Fruit fly (Drosophila melanogaster) whole organism, prepupa: ENCODE measurements around the gene ghi.

Source experiments
- Blimp-1 ChIP-seq: fragments of 200-800 bp; sonication (Bioruptor generic); optimal IDR thresholded peaks from 3 replicates; lab custom pipeline; 2017; ENCODE audit warnings: missing biosample characterization, missing genetic modification characterization, mild to moderate bottlenecking, moderate library complexity, missing genetic modification reagents
- CG10669 ChIP-seq: fragments of 200-800 bp; sonication (Bioruptor generic); optimal IDR thresholded peaks from 3 replicates; lab custom pipeline; 2018; ENCODE audit warnings: missing biosample characterization, mild to moderate bottlenecking, missing genetic modification characterization, moderate library complexity
- CG11294 ChIP-seq: fragments of 200-800 bp; sonication (Bioruptor generic); IDR thresholded peaks from 2 replicates; pipeline ENCODE4 v1.3.6; 2022; ENCODE audit warnings: missing biosample characterization, missing genetic modification characterization
- CG15336 ChIP-seq: fragments of 200-800 bp; sonication (Bioruptor generic); IDR thresholded peaks from 2 replicates; pipeline ENCODE4 v1.3.6; 2022; ENCODE audit warnings: missing biosample characterization, missing genetic modification characterization
- CG32006 ChIP-seq: fragments of 200-800 bp; sonication (Bioruptor generic); optimal IDR thresholded peaks from 3 replicates; lab custom pipeline; 2017; ENCODE audit warnings: missing biosample characterization, mild to moderate bottlenecking, missing genetic modification characterization
- CG34406 ChIP-seq: fragments of 200-800 bp; sonication (Bioruptor generic); optimal IDR thresholded peaks from 3 replicates; lab custom pipeline; 2016; ENCODE audit warnings: missing biosample characterization, missing genetic modification characterization
- CG6276 ChIP-seq: fragments of 200-800 bp; sonication (Bioruptor generic); optimal IDR thresholded peaks from 2 replicates; lab custom pipeline; 2017; ENCODE audit warnings: missing biosample characterization, mild to moderate bottlenecking, missing genetic modification characterization
- CG6792 ChIP-seq: fragments of 200-800 bp; sonication (Bioruptor generic); optimal IDR thresholded peaks from 3 replicates; lab custom pipeline; 2016; ENCODE audit warnings: missing biosample characterization, missing genetic modification characterization
- CG6808 ChIP-seq: fragments of 200-800 bp; sonication (Bioruptor generic); optimal IDR thresholded peaks from 3 replicates; lab custom pipeline; 2017; ENCODE audit warnings: missing biosample characterization, missing genetic modification characterization, mild to moderate bottlenecking, moderate library complexity, missing genetic modification reagents
- CG6854 ChIP-seq: fragments of 200-800 bp; sonication (Bioruptor generic); optimal IDR thresholded peaks from 2 replicates; lab custom pipeline; 2017; ENCODE audit warnings: missing biosample characterization, mild to moderate bottlenecking, missing genetic modification characterization
- CG7368 ChIP-seq: fragments of 200-800 bp; sonication (Bioruptor generic); optimal IDR thresholded peaks from 3 replicates; lab custom pipeline; 2016; ENCODE audit warnings: missing biosample characterization, missing genetic modification characterization
- CG8119 ChIP-seq: fragments of 200-800 bp; sonication (Bioruptor generic); IDR thresholded peaks from 3 replicates; pipeline ENCODE4 v1.3.6; 2022; ENCODE audit warnings: missing biosample characterization, missing genetic modification characterization
- CG8319 ChIP-seq: fragments of 200-800 bp; sonication (Bioruptor generic); optimal IDR thresholded peaks from 3 replicates; lab custom pipeline; 2016; ENCODE audit warnings: missing biosample characterization, missing genetic modification characterization
- Eip78C ChIP-seq: fragments of 200-800 bp; sonication (Bioruptor generic); peaks from one replicate; lab custom pipeline; 2016; ENCODE audit warnings: missing biosample characterization, missing genetic modification characterization
- Eip93F ChIP-seq: fragments of 200-800 bp; sonication (Bioruptor generic); optimal IDR thresholded peaks from 2 replicates; lab custom pipeline; 2016; ENCODE audit warnings: missing biosample characterization, mild to moderate bottlenecking, missing genetic modification characterization
- Ets21C ChIP-seq: fragments of 200-800 bp; sonication (Bioruptor generic); optimal IDR thresholded peaks from 3 replicates; lab custom pipeline; 2016; ENCODE audit warnings: missing biosample characterization, missing genetic modification characterization
- Gug ChIP-seq: fragments of 200-800 bp; sonication (Bioruptor generic); IDR thresholded peaks from 2 replicates; pipeline ENCODE4 v1.3.6; 2022; ENCODE audit warnings: missing biosample characterization, missing genetic modification characterization
- Hr38 ChIP-seq: sonication (Bioruptor generic); optimal IDR thresholded peaks from 2 replicates; lab custom pipeline; 2016; ENCODE audit warnings: missing biosample characterization, missing genetic modification characterization
- Hr39 ChIP-seq: fragments of 200-800 bp; sonication (Bioruptor generic); optimal IDR thresholded peaks from 2 replicates; lab custom pipeline; 2016; ENCODE audit warnings: missing biosample characterization, missing genetic modification characterization
- Hr4 ChIP-seq: fragments of 200-800 bp; sonication (Bioruptor generic); optimal IDR thresholded peaks from 3 replicates; lab custom pipeline; 2016; ENCODE audit warnings: missing biosample characterization, missing genetic modification characterization
- Lpt ChIP-seq: fragments of 200-800 bp; sonication (Bioruptor generic); optimal IDR thresholded peaks from 3 replicates; lab custom pipeline; 2016; ENCODE audit warnings: missing biosample characterization, missing genetic modification characterization
- Met ChIP-seq: fragments of 200-800 bp; sonication (Bioruptor generic); optimal IDR thresholded peaks from 3 replicates; lab custom pipeline; 2016; ENCODE audit warnings: missing biosample characterization, missing genetic modification characterization
- OdsH ChIP-seq: fragments of 200-800 bp; sonication (Bioruptor generic); optimal IDR thresholded peaks from 3 replicates; lab custom pipeline; 2016; ENCODE audit warnings: missing biosample characterization, missing genetic modification characterization
- Smox ChIP-seq: fragments of 200-800 bp; sonication (Bioruptor generic); optimal IDR thresholded peaks from 3 replicates; lab custom pipeline; 2016; ENCODE audit warnings: missing biosample characterization, missing genetic modification characterization
- Sox14 ChIP-seq: fragments of 200-800 bp; sonication (Bioruptor generic); optimal IDR thresholded peaks from 3 replicates; lab custom pipeline; 2016; ENCODE audit warnings: missing biosample characterization, missing genetic modification characterization
- acj6 ChIP-seq: fragments of 200-800 bp; sonication (Bioruptor generic); optimal IDR thresholded peaks from 3 replicates; lab custom pipeline; 2016; ENCODE audit warnings: missing biosample characterization, missing genetic modification characterization
- cyc ChIP-seq: fragments of 200-800 bp; sonication (Bioruptor generic); optimal IDR thresholded peaks from 3 replicates; lab custom pipeline; 2016; ENCODE audit warnings: missing biosample characterization, missing genetic modification characterization
- dac ChIP-seq: fragments of 200-800 bp; sonication (Bioruptor generic); optimal IDR thresholded peaks from 2 replicates; lab custom pipeline; 2017; ENCODE audit warnings: missing biosample characterization, mild to moderate bottlenecking, missing genetic modification characterization
- dsx ChIP-seq: fragments of 200-800 bp; optimal IDR thresholded peaks from 3 replicates; lab custom pipeline; 2019; ENCODE audit warnings: missing biosample characterization, mild to moderate bottlenecking, missing genetic modification characterization, moderate library complexity; ENCODE audit not compliant: poor library complexity, severe bottlenecking
- esn ChIP-seq: fragments of 200-800 bp; sonication (Bioruptor generic); optimal IDR thresholded peaks from 2 replicates; lab custom pipeline; 2016; ENCODE audit warnings: missing biosample characterization, mild to moderate bottlenecking, missing genetic modification characterization, moderate library complexity
- fd59A ChIP-seq: fragments of 200-800 bp; sonication (Bioruptor generic); optimal IDR thresholded peaks from 2 replicates; lab custom pipeline; 2017; ENCODE audit warnings: missing biosample characterization, mild to moderate bottlenecking, missing genetic modification characterization, missing genetic modification reagents
- fd85E ChIP-seq: fragments of 200-800 bp; sonication (Bioruptor generic); optimal IDR thresholded peaks from 3 replicates; lab custom pipeline; 2016; ENCODE audit warnings: missing biosample characterization, missing genetic modification characterization
- fkh ChIP-seq: fragments of 200-800 bp; sonication (Bioruptor generic); optimal IDR thresholded peaks from 3 replicates; lab custom pipeline; 2017; ENCODE audit warnings: missing biosample characterization, mild to moderate bottlenecking, missing genetic modification characterization, moderate library complexity
- net ChIP-seq: fragments of 200-800 bp; sonication (Bioruptor generic); optimal IDR thresholded peaks from 3 replicates; lab custom pipeline; 2016; ENCODE audit warnings: missing biosample characterization, missing genetic modification characterization
- ss ChIP-seq, 2 experiments: fragments of 200-800 bp; sonication (Bioruptor generic); optimal IDR thresholded peaks; 2 replicates in 1 of 2; 3 replicates in 1 of 2; lab custom pipeline; 2017 to 2018; ENCODE audit warnings: mild to moderate bottlenecking in 2 of 2, missing biosample characterization in 2 of 2, missing genetic modification characterization in 2 of 2, moderate library complexity in 1 of 2
- svp ChIP-seq: fragments of 200-800 bp; sonication (Bioruptor generic); peaks from one replicate; lab custom pipeline; 2016; ENCODE audit warnings: missing biosample characterization, missing genetic modification characterization
- topi ChIP-seq: fragments of 200-800 bp; sonication (Bioruptor generic); optimal IDR thresholded peaks from 3 replicates; lab custom pipeline; 2016; ENCODE audit warnings: missing biosample characterization, missing genetic modification characterization
- vri ChIP-seq: fragments of 200-800 bp; sonication (Bioruptor generic); optimal IDR thresholded peaks from 3 replicates; lab custom pipeline; 2016; ENCODE audit warnings: missing biosample characterization, mild to moderate bottlenecking, missing genetic modification characterization

ghi gene

DNA sequence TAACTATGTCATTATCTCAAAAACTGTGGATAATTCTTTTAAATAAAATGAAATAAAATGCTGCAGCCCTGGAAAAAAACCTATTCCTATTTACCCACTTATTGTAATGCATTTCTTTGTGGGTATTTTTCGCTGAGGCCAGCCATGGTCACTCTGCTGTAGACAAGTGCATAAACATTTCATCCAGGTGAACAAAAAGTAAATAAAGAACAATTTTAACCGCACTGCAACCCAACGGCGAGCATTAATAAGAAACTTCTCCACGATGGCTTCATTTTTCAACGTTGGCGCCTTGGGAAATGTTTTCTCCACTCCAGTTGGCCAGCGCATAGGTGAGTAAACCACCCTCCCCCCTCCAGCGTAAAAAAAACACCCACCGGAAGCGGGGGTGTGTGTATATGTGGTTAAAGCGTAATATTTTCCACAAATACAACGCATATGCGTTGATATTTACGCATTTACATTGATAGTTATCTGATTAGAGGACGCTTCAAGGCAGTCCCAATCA lies 4.9 kb upstream of the ghi start, which contains the start of gene CG3529 (continued):
- TF ChIP-seq Smox (GFP tag; lab: Kevin White, UChicago) (peak; percentile 24), Blimp-1 (no peak), Hr38 (no peak), Ets21C (GFP tag; lab: Kevin White, UChicago) (peak; percentile 21), Lpt (GFP tag; lab: Kevin White, UChicago) (no peak), acj6 (no peak), Met (GFP tag; lab: Kevin White, UChicago) (peak; percentile 47), fd59A (GFP tag; lab: Kevin White, UChicago) (no peak)

DNA sequence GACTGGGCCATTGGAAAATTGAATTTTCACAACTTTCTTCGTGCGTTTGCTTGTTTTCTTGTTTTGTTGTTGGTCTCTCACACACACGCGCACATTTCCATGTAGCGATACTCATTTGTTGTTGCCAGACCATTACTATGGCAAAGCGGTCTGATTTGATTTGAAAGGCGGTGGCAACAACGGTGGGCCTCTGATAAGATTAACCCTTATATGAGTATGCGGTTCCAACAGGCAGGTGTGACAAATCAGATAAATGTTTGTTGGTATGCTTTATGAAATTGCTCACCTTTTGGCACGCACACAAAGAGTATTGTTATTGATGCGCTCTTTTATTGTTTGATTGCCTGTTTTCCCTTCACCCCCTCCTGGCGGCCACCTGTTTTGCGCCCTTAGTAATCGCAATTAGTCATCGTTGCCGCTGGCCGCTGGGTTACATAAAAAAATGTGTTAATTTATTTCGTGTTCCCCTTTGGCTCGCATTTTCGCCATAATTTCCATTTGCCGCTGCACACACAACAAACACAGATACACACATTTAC lies 4.4 kb upstream of the ghi start:
- TF ChIP-seq svp (GFP tag; lab: Kevin White, UChicago) (peak; percentile 67), vri (GFP tag; lab: Kevin White, UChicago) (peak; percentile 90), dac (GFP tag; lab: Kevin White, UChicago) (no peak), Eip78C (peak; percentile 51), CG15336 (peak; percentile 39), CG11294 (0 out of 2 replicates have a peak, but pooled peaks have one; percentile 9), net (peak; percentile 19), Hr39 (GFP tag; lab: Kevin White, UChicago) (no peak), Gug (peak; percentile 46), Lpt (GFP tag; lab: Kevin White, UChicago) (peak; percentile 6), CG32006 (peak; percentile 31), CG6276 (GFP tag; lab: Kevin White, UChicago) (no peak)
- TF ChIP-seq, all 60 proteins: peak for 9

DNA sequence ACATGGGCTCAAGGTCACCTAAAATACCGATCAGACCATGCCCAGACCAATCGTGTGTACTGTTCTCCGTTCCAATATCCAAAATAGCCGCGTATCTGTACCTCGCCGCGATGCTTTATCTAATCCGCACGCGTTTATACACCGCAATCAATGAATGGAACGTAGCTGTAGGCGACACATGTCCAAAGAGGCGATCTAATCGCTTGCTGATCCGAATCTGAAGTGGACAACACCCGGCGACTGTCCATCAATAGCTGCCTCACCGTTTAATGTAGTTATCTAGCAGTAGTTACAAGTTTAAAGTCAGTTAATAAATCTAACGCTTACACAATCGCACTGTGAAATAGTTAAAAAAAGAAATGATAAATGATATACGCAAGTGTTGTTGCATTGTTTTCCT lies 746 bp downstream of the ghi start:
- TF ChIP-seq esn (GFP tag; lab: Kevin White, UChicago) (no peak), dsx (no peak), Lpt (GFP tag; lab: Kevin White, UChicago) (no peak), dac (GFP tag; lab: Kevin White, UChicago) (no peak), Eip93F (no peak), net (no peak), topi (GFP tag; lab: Kevin White, UChicago) (no peak), Hr4 (GFP tag; lab: Kevin White, UChicago) (no peak), Blimp-1 (no peak), CG6276 (GFP tag; lab: Kevin White, UChicago) (no peak), CG11294 (no peak), cyc (GFP tag; lab: Kevin White, UChicago) (no peak), fd85E (GFP tag; lab: Kevin White, UChicago) (no peak), CG6792 (GFP tag; lab: Kevin White, UChicago) (no peak), CG8319 (GFP tag; lab: Kevin White, UChicago) (no peak), CG7368 (GFP tag; lab: Kevin White, UChicago) (no peak), CG8119 (GFP tag; lab: Robert Waterston, UW) (no peak), CG34406 (GFP tag; lab: Kevin White, UChicago) (no peak), OdsH (GFP tag; lab: Kevin White, UChicago) (no peak)

DNA sequence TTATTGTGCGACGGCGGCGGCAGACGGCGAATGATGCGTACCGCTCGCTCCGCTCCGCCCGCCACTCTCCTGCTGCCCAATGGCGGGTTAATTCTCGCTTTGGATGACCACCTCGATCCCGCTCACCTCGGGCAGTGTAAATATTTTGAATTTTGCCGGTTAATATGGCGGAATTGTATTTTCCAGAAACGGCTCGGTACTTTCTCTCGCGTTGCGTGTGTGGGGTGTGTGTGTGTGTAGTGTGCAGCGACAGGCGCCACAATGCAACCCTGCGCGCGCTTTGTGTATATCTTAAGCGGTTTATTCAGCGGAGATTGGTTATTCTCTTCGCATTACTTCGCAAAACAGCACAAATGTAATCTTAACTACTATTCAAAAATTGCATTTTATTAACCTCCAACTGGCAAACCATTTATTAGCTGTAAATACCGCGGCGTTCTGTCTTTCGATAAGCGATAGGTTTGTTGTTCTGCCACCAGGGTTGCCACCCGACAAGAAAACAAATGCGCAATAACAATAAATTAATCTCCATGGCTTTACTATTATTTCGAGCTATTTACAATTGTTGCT lies 4.2 kb downstream of the ghi start, which contains the start of the genes phol and CG3552:
Gene phol, minus strand, starts transcription at position 463 of the 570 bp plus-strand sequence.
Gene CG3552, plus strand, starts transcription at position 500 of the 570 bp plus-strand sequence.
- TF ChIP-seq Eip78C = peak; percentile 71
- TF ChIP-seq Hr4 (GFP tag; lab: Kevin White, UChicago) = no peak
- TF ChIP-seq Hr39 (GFP tag; lab: Kevin White, UChicago) = peak; percentile 2
- peak; percentile 27 for TF ChIP-seq esn (GFP tag; lab: Kevin White, UChicago)
- no peak for TF ChIP-seq CG15336
- peak; percentile 10 for TF ChIP-seq Blimp-1
- TF ChIP-seq fkh (GFP tag; lab: Kevin White, UChicago) = peak; percentile 24
- TF ChIP-seq CG8319 (GFP tag; lab: Kevin White, UChicago) = no peak
- TF ChIP-seq Ets21C (GFP tag; lab: Kevin White, UChicago) = peak; percentile 8
- TF ChIP-seq Sox14 (GFP tag; lab: Kevin White, UChicago) = peak; percentile 72
- no peak for TF ChIP-seq CG6854
- TF ChIP-seq vri (GFP tag; lab: Kevin White, UChicago) = no peak
- peak in 1 of 2 experiments; percentile 27 for TF ChIP-seq ss (GFP tag; optimal IDR thresholded peaks at IDR 0.05; lab: Kevin White, UChicago)
- TF ChIP-seq CG10669 (GFP tag; lab: Kevin White, UChicago) = no peak
- TF ChIP-seq cyc (GFP tag; lab: Kevin White, UChicago) = no peak
- TF ChIP-seq CG6808 (GFP tag; lab: Kevin White, UChicago) = peak; percentile 18
